Fruit fly (Drosophila melanogaster): ENCODE results near the gene IP3K2.

The IP3K2 gene

dm6 chrX:13277580-13278467 lies 25.6 kb upstream of the IP3K2 start (continued):
- TF ChIP-seq gem (tag; optimal IDR thresholded peaks at IDR 0.05) (peak; percentile 48), CG10565 (GFP tag; optimal IDR thresholded peaks at IDR 0.05) (no peak), Hr78 (GFP tag; optimal IDR thresholded peaks at IDR 0.05) (peak in 1 of 2 experiments; percentile 58), scrt (GFP tag; optimal IDR thresholded peaks at IDR 0.05) (peak; percentile 5), tna (GFP tag; IDR thresholded peaks at IDR 0.05; ENCODE audit: partially characterized antibody) (no peak), HLH54F (GFP tag; optimal IDR thresholded peaks at IDR 0.05) (no peak), row (GFP tag; IDR thresholded peaks at IDR 0.05) (peak; percentile 32), grn (GFP tag; optimal IDR thresholded peaks at IDR 0.05) (no peak), CG18262 (tag; optimal IDR thresholded peaks at IDR 0.05) (peak; percentile 34), Xbp1 (GFP tag; optimal IDR thresholded peaks at IDR 0.05) (peak; percentile 8), Ada2b (GFP tag; IDR thresholded peaks at IDR 0.05) (no peak), CG13424 (tag; optimal IDR thresholded peaks at IDR 0.05) (peak; percentile 33), Dfd (GFP tag; optimal IDR thresholded peaks at IDR 0.05) (peak in 1 of 2 experiments; percentile 61), Nf-YB (GFP tag; optimal IDR thresholded peaks at IDR 0.05) (no peak), Oli (tag; optimal IDR thresholded peaks at IDR 0.05) (peak; percentile 17), CG17361 (GFP tag; IDR thresholded peaks at IDR 0.05) (peak; percentile 49; the same call in 1 of the 3 replicates), ac (GFP tag; optimal IDR thresholded peaks at IDR 0.05) (no peak), dmrt99B (tag; optimal IDR thresholded peaks at IDR 0.05) (peak; percentile 25), CG12391 (tag; optimal IDR thresholded peaks at IDR 0.05) (peak; percentile 30), Myb (GFP tag; optimal IDR thresholded peaks at IDR 0.05) (no peak), Poxn (GFP tag; IDR thresholded peaks at IDR 0.05) (no peak), HLH3B (GFP tag; IDR thresholded peaks at IDR 0.05) (0 out of 2 replicates have a peak, but pooled peaks have one; percentile 18), CG15696 (tag; optimal IDR thresholded peaks at IDR 0.05) (no peak), pan (optimal IDR thresholded peaks at IDR 0.05) (no peak), pan (GFP tag; optimal IDR thresholded peaks at IDR 0.05 in 1 of 2, IDR thresholded peaks at IDR 0.05 in 1 of 2) (no peak), CG1603 (tag; optimal IDR thresholded peaks at IDR 0.05) (peak; percentile 5), Med (GFP tag) (peak; percentile 88), grau (tag; optimal IDR thresholded peaks at IDR 0.05) (peak; percentile 49), CG13296 (GFP tag; optimal IDR thresholded peaks at IDR 0.05) (no peak), CG17829 (tag; optimal IDR thresholded peaks at IDR 0.05) (peak; percentile 7), NfI (GFP tag; optimal IDR thresholded peaks at IDR 0.05) (peak; percentile 26), sob (GFP tag; IDR thresholded peaks at IDR 0.05) (0 out of 2 replicates have a peak, but pooled peaks have one; percentile 32), Gug (GFP tag; IDR thresholded peaks at IDR 0.05) (0 out of 4 replicates have a peak, but pooled peaks have one; percentile 38), CG32767 (GFP tag; IDR thresholded peaks at IDR 0.05) (peak; percentile 29; the same call in 1 of the 2 replicates), gsb (GFP tag; IDR thresholded peaks at IDR 0.05) (no peak), CG7928 (GFP tag; optimal IDR thresholded peaks at IDR 0.05) (no peak), CG34376 (GFP tag; optimal IDR thresholded peaks at IDR 0.05) (no peak), CG9932 (GFP tag; IDR thresholded peaks at IDR 0.05) (no peak), cg (GFP tag; optimal IDR thresholded peaks at IDR 0.05) (peak; percentile 68), D19B (GFP tag; optimal IDR thresholded peaks at IDR 0.05) (peak; percentile 32), CG18476 (GFP tag; optimal IDR thresholded peaks at IDR 0.05) (no peak), Meics (GFP tag; optimal IDR thresholded peaks at IDR 0.05) (peak; percentile 9), CG8290 (GFP tag; optimal IDR thresholded peaks at IDR 0.05) (no peak), CG8290 (tag; optimal IDR thresholded peaks at IDR 0.05) (peak in 1 of 2 experiments; percentile 54), CG2712 (tag; optimal IDR thresholded peaks at IDR 0.05) (peak; percentile 47), Dek (tag; optimal IDR thresholded peaks at IDR 0.05) (no peak), Fer3 (tag; optimal IDR thresholded peaks at IDR 0.05) (peak; percentile 13), corto (GFP tag; optimal IDR thresholded peaks at IDR 0.05) (peak; percentile 13)

All from whole organism, embryonic.